Comparison of ENCODE assay signal across 2 worm cellular contexts in the genomic region with DNA sequence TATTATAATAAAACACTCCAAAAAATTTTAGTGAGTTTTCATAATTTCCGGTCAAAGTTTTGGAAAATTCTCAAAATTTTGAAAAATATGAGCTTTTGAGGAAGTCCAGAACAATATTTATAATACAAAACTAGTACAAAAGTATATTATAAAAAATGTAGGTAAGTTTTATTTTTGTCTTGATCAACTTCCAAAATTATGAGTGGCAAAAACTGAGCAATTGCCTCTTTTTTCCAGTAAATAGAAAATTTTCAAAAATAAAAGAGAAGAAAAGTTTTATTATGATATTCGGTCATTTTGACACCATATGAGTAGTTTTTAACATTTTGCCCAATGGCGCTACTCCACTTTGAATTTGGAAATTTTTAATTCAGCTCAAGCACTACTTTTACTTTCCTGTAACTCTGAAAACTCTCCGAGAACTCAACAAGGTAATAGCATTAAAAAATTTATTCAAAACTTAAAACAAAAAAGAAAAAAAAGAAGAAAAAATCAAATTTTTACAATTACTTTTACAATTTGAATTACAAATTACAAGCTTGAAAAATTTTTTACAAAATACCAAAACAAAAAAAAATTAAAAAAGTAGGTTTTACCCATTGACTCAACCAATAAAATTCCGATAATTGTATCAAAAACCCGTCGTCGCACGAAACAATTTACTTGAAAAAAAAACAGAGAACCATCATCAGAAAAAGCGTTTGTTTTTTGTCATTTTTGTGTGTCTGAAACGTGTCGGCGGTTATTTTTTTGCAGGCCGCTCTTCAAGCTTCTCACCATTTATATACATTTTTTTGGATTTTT.
A peak's percentile ranks its signal among the peaks of the same experiment; 100 is the strongest.
TF ChIP-seq lines count a peak whose summit lies in the region.

No protein-coding gene starts in this region.

TF ChIP-seq in whole organism, L1 larva, 84 proteins besides CTCF, POLR2A, EP300 and RAD21 (continued from another document):
- TF ChIP-seq dpl-1 (GFP tag; optimal IDR thresholded peaks at IDR 0.05; lab: Kevin White, UChicago) (peak in 2 of 3 experiments; percentile 1 to 11), nhr-237 (tag; optimal IDR thresholded peaks at IDR 0.05; lab: Kevin White, UChicago) (no peak), Y116A8C.19 (tag; optimal IDR thresholded peaks at IDR 0.05; lab: Kevin White, UChicago; ENCODE audit: borderline replicate concordance) (no peak), nhr-90 (tag; optimal IDR thresholded peaks at IDR 0.05; lab: Kevin White, UChicago; ENCODE audit: poor library complexity) (peak; percentile 80), irx-1 (tag; optimal IDR thresholded peaks at IDR 0.05; lab: Kevin White, UChicago) (no peak), nhr-47 (tag; optimal IDR thresholded peaks at IDR 0.05; lab: Kevin White, UChicago) (peak; percentile 61), tbx-2 (tag; optimal IDR thresholded peaks at IDR 0.05; lab: Kevin White, UChicago) (peak; percentile 32), blmp-1 (tag; optimal IDR thresholded peaks at IDR 0.05; lab: Kevin White, UChicago) (no peak), fkh-10 (GFP tag; optimal IDR thresholded peaks at IDR 0.05; lab: Kevin White, UChicago) (no peak), nhr-71 (tag; optimal IDR thresholded peaks at IDR 0.05; lab: Kevin White, UChicago) (peak; percentile 81), sup-37 (GFP tag; optimal IDR thresholded peaks at IDR 0.05; lab: Kevin White, UChicago) (no peak), ceh-82 (tag; optimal IDR thresholded peaks at IDR 0.05; lab: Kevin White, UChicago) (peak in 1 of 3 experiments; percentile 16), nhr-20 (tag; optimal IDR thresholded peaks at IDR 0.05; lab: Kevin White, UChicago) (peak; percentile 62), unc-30 (tag; optimal IDR thresholded peaks at IDR 0.05; lab: Kevin White, UChicago) (no peak), nhr-28 (tag; optimal IDR thresholded peaks at IDR 0.05; lab: Kevin White, UChicago) (no peak), lsy-2 (tag; optimal IDR thresholded peaks at IDR 0.05; lab: Kevin White, UChicago) (peak; percentile 37 to 52), pag-3 (tag; optimal IDR thresholded peaks at IDR 0.05; lab: Kevin White, UChicago; ENCODE audit: borderline replicate concordance, insufficient read depth) (no peak), nhr-85 (tag; lab: Kevin White, UChicago) (peak; percentile 85), isw-1 (GFP tag; IDR thresholded peaks at IDR 0.05; lab: Robert Waterston, UW) (peak; percentile 25; the same call in 1 of the 2 replicates), swsn-7 (tag; optimal IDR thresholded peaks at IDR 0.05; lab: Kevin White, UChicago) (peak; percentile 32), mdl-1 (tag; optimal IDR thresholded peaks at IDR 0.05; lab: Kevin White, UChicago) (no peak), ztf-11 (tag; optimal IDR thresholded peaks at IDR 0.05; lab: Kevin White, UChicago) (no peak), nhr-84 (tag; optimal IDR thresholded peaks at IDR 0.05; lab: Kevin White, UChicago) (no peak), mef-2 (tag; optimal IDR thresholded peaks at IDR 0.05; lab: Kevin White, UChicago) (no peak), hlh-17 (GFP tag; optimal IDR thresholded peaks at IDR 0.05; lab: Kevin White, UChicago; ENCODE audit: borderline replicate concordance) (peak; percentile 90), snu-23 (GFP tag; optimal IDR thresholded peaks at IDR 0.05; lab: Kevin White, UChicago) (peak; percentile 72), nhr-12 (tag; optimal IDR thresholded peaks at IDR 0.05; lab: Kevin White, UChicago) (no peak), fkh-4 (tag; optimal IDR thresholded peaks at IDR 0.05; lab: Kevin White, UChicago; ENCODE audit: borderline replicate concordance) (no peak), hpl-2 (GFP tag; optimal IDR thresholded peaks at IDR 0.05; lab: Kevin White, UChicago) (peak; percentile 38), alr-1 (tag; optimal IDR thresholded peaks at IDR 0.05; lab: Kevin White, UChicago; ENCODE audit: borderline replicate concordance) (no peak), ceh-8 (GFP tag; optimal IDR thresholded peaks at IDR 0.05; lab: Kevin White, UChicago) (no peak), elt-3 (tag; optimal IDR thresholded peaks at IDR 0.05; lab: Kevin White, UChicago) (peak in 2 of 6 experiments; percentile 60 to 87), C16A3.4 (tag; optimal IDR thresholded peaks at IDR 0.05; lab: Kevin White, UChicago) (peak; percentile 69), hlh-4 (tag; optimal IDR thresholded peaks at IDR 0.05; lab: Kevin White, UChicago) (no peak), unc-86 (tag; optimal IDR thresholded peaks at IDR 0.05; lab: Kevin White, UChicago) (no peak), lin-14 (GFP tag; optimal IDR thresholded peaks at IDR 0.05; lab: Kevin White, UChicago) (peak; percentile 47), grh-1 (GFP tag; IDR thresholded peaks at IDR 0.05; lab: Robert Waterston, UW) (peak; percentile 61), C34B4.2 (tag; optimal IDR thresholded peaks at IDR 0.05; lab: Kevin White, UChicago) (peak; percentile 7), nhr-11 (tag; optimal IDR thresholded peaks at IDR 0.05; lab: Kevin White, UChicago) (peak; percentile 35), pqm-1 (tag; optimal IDR thresholded peaks at IDR 0.05; lab: Kevin White, UChicago) (no peak), sox-4 (tag; optimal IDR thresholded peaks at IDR 0.05; lab: Kevin White, UChicago) (no peak), zag-1 (tag; optimal IDR thresholded peaks at IDR 0.05; lab: Kevin White, UChicago) (no peak), pax-3 (tag; optimal IDR thresholded peaks at IDR 0.05; lab: Kevin White, UChicago) (peak; percentile 84)

TF ChIP-seq in whole organism, young adult, 124 proteins besides CTCF, POLR2A, EP300 and RAD21 (continued from another document):
- TF ChIP-seq bed-1 (GFP tag; IDR thresholded peaks at IDR 0.05; lab: Robert Waterston, UW) (no peak; the same call in 1 of the 2 replicates), repo-1 (tag; optimal IDR thresholded peaks at IDR 0.05; lab: Kevin White, UChicago) (peak; percentile 57), F57A8.1 (GFP tag; optimal IDR thresholded peaks at IDR 0.05; lab: Kevin White, UChicago) (peak; percentile 51), chd-7 (tag; optimal IDR thresholded peaks at IDR 0.05; lab: Kevin White, UChicago) (peak; percentile 68), madf-10 (tag; optimal IDR thresholded peaks at IDR 0.05; lab: Kevin White, UChicago) (no peak), hsf-1 (GFP tag; IDR thresholded peaks at IDR 0.05; lab: Robert Waterston, UW) (peak; percentile 40; the same call in 1 of the 2 replicates), ceh-91 (GFP tag; IDR thresholded peaks at IDR 0.05; lab: Robert Waterston, UW) (peak; percentile 39; the same call in 1 of the 2 replicates), mcd-1 (GFP tag; IDR thresholded peaks at IDR 0.05; lab: Robert Waterston, UW) (no peak), B0035.1 (tag; optimal IDR thresholded peaks at IDR 0.05; lab: Kevin White, UChicago) (peak; percentile 74), ztf-22 (GFP tag; optimal IDR thresholded peaks at IDR 0.05; lab: Kevin White, UChicago) (peak; percentile 26), unc-62 (GFP tag; optimal IDR thresholded peaks at IDR 0.05; lab: Kevin White, UChicago) (no peak), egrh-3 (GFP tag; IDR thresholded peaks at IDR 0.05; lab: Robert Waterston, UW) (peak; percentile 7; the same call in 1 of the 2 replicates), nhr-179 (tag; optimal IDR thresholded peaks at IDR 0.05; lab: Kevin White, UChicago) (no peak), attf-6 (GFP tag; IDR thresholded peaks at IDR 0.05; lab: Robert Waterston, UW) (no peak), rpc-1 (optimal IDR thresholded peaks at IDR 0.05; lab: Kevin White, UChicago) (no peak), rpc-1 (tag; optimal IDR thresholded peaks at IDR 0.05; lab: Kevin White, UChicago) (no peak), snpc-3.4 (tag; optimal IDR thresholded peaks at IDR 0.05; lab: Kevin White, UChicago) (no peak), F10E7.11 (tag; optimal IDR thresholded peaks at IDR 0.05; lab: Kevin White, UChicago) (no peak), ztf-28 (GFP tag; IDR thresholded peaks at IDR 0.05; lab: Robert Waterston, UW) (peak; percentile 34; the same call in 1 of the 2 replicates), nhr-90 (tag; optimal IDR thresholded peaks at IDR 0.05; lab: Kevin White, UChicago) (no peak), madf-6 (GFP tag; IDR thresholded peaks at IDR 0.05; lab: Robert Waterston, UW) (0 out of 2 replicates have a peak, but pooled peaks have one; percentile 15), egl-44 (GFP tag; IDR thresholded peaks at IDR 0.05; lab: Robert Waterston, UW) (peak; percentile 8; the same call in 1 of the 2 replicates), efl-1 (GFP tag; optimal IDR thresholded peaks at IDR 0.05; lab: Kevin White, UChicago) (no peak), unc-130 (GFP tag; optimal IDR thresholded peaks at IDR 0.05; lab: Kevin White, UChicago) (no peak), ets-4 (GFP tag; optimal IDR thresholded peaks at IDR 0.05; lab: Kevin White, UChicago) (no peak), hlh-26 (GFP tag; conservative IDR thresholded peaks at IDR 0.05; lab: Robert Waterston, UW) (no peak), ztf-25 (GFP tag; IDR thresholded peaks at IDR 0.05; lab: Robert Waterston, UW) (peak; percentile 72; the same call in 1 of the 2 replicates), ztf-26 (tag; optimal IDR thresholded peaks at IDR 0.05; lab: Kevin White, UChicago) (peak; percentile 40), ZK185.1 (tag; optimal IDR thresholded peaks at IDR 0.05; lab: Kevin White, UChicago; ENCODE audit: poor library complexity, severe bottlenecking) (no peak), ceh-58 (GFP tag; IDR thresholded peaks at IDR 0.05; lab: Robert Waterston, UW) (no peak), K11D2.4 (GFP tag; IDR thresholded peaks at IDR 0.05; lab: Robert Waterston, UW) (peak; percentile 85), him-1 (tag; optimal IDR thresholded peaks at IDR 0.05; lab: Kevin White, UChicago) (no peak), die-1 (tag; optimal IDR thresholded peaks at IDR 0.05; lab: Kevin White, UChicago) (no peak), ccch-3 (GFP tag; optimal IDR thresholded peaks at IDR 0.05; lab: Kevin White, UChicago) (no peak), attf-5 (GFP tag; optimal IDR thresholded peaks at IDR 0.05; lab: Kevin White, UChicago) (peak; percentile 41), ceh-79 (tag; optimal IDR thresholded peaks at IDR 0.05; lab: Kevin White, UChicago) (no peak), lsy-27 (tag; optimal IDR thresholded peaks at IDR 0.05; lab: Kevin White, UChicago; ENCODE audit: borderline replicate concordance, insufficient read depth) (no peak), nfyb-1 (GFP tag; IDR thresholded peaks at IDR 0.05; lab: Robert Waterston, UW) (peak; percentile 92), somi-1 (GFP tag; optimal IDR thresholded peaks at IDR 0.05; lab: Kevin White, UChicago) (no peak), madf-3 (GFP tag; IDR thresholded peaks at IDR 0.05; lab: Robert Waterston, UW) (peak; percentile 87; the same call in 1 of the 2 replicates), akir-1 (GFP tag; optimal IDR thresholded peaks at IDR 0.05; lab: Kevin White, UChicago) (no peak), tbx-9 (tag; optimal IDR thresholded peaks at IDR 0.05; lab: Kevin White, UChicago; ENCODE audit: borderline replicate concordance) (no peak), attf-3 (GFP tag; conservative IDR thresholded peaks at IDR 0.05; lab: Robert Waterston, UW) (peak; percentile 57), F23B12.7 (tag; optimal IDR thresholded peaks at IDR 0.05; lab: Kevin White, UChicago; ENCODE audit: insufficient read depth) (peak; percentile 2), cebp-2 (GFP tag; IDR thresholded peaks at IDR 0.05; lab: Robert Waterston, UW) (0 out of 2 replicates have a peak, but pooled peaks have one; percentile 45), Y95B8A.8 (GFP tag; IDR thresholded peaks at IDR 0.05; lab: Robert Waterston, UW) (peak; percentile 99), atf-7 (tag; optimal IDR thresholded peaks at IDR 0.05; lab: Kevin White, UChicago) (peak; percentile 82), ceh-40 (GFP tag; IDR thresholded peaks at IDR 0.05; lab: Robert Waterston, UW) (peak; percentile 29; the same call in 1 of the 2 replicates), lin-35 (GFP tag; optimal IDR thresholded peaks at IDR 0.05; lab: Kevin White, UChicago) (peak in 1 of 3 experiments; percentile 30), cebp-1 (GFP tag; IDR thresholded peaks at IDR 0.05; lab: Robert Waterston, UW) (peak; percentile 85), cebp-1 (tag; optimal IDR thresholded peaks at IDR 0.05; lab: Kevin White, UChicago) (peak; percentile 86), pbrm-1 (GFP tag; IDR thresholded peaks at IDR 0.05; lab: Robert Waterston, UW) (peak; percentile 52; the same call in 1 of the 2 replicates), snpc-1.1 (tag; optimal IDR thresholded peaks at IDR 0.05; lab: Kevin White, UChicago; ENCODE audit: insufficient read depth) (no peak), B0336.3 (GFP tag; IDR thresholded peaks at IDR 0.05; lab: Robert Waterston, UW) (peak; percentile 32; the same call in 1 of the 2 replicates), snpc-1.3 (tag; optimal IDR thresholded peaks at IDR 0.05; lab: Kevin White, UChicago; ENCODE audit: insufficient read depth) (no peak), F22D6.2 (tag; optimal IDR thresholded peaks at IDR 0.05; lab: Kevin White, UChicago) (no peak), let-526 (GFP tag; IDR thresholded peaks at IDR 0.05; lab: Robert Waterston, UW) (peak; percentile 93), F57C9.4 (tag; optimal IDR thresholded peaks at IDR 0.05; lab: Kevin White, UChicago) (peak; percentile 85), F39B2.1 (GFP tag; IDR thresholded peaks at IDR 0.05; lab: Robert Waterston, UW) (no peak), sdz-38 (tag; optimal IDR thresholded peaks at IDR 0.05; lab: Kevin White, UChicago) (no peak), T07F8.4 (tag; optimal IDR thresholded peaks at IDR 0.05; lab: Kevin White, UChicago) (no peak), lir-1 (GFP tag; conservative IDR thresholded peaks at IDR 0.05; lab: Robert Waterston, UW) (peak; percentile 47; the same call in 1 of the 2 replicates), sptf-2 (GFP tag; optimal IDR thresholded peaks at IDR 0.05; lab: Kevin White, UChicago) (no peak), hmg-1.2 (GFP tag; IDR thresholded peaks at IDR 0.05; lab: Robert Waterston, UW) (peak; percentile 40), rec-8 (tag; optimal IDR thresholded peaks at IDR 0.05; lab: Kevin White, UChicago) (no peak), nhr-80 (tag; optimal IDR thresholded peaks at IDR 0.05; lab: Kevin White, UChicago) (no peak), F37B4.10 (GFP tag; IDR thresholded peaks at IDR 0.05; lab: Robert Waterston, UW) (no peak), aptf-3 (GFP tag; IDR thresholded peaks at IDR 0.05; lab: Robert Waterston, UW) (0 out of 2 replicates have a peak, but pooled peaks have one; percentile 38), mes-4 (tag; optimal IDR thresholded peaks at IDR 0.05; lab: Kevin White, UChicago) (no peak), C17E4.6 (GFP tag; IDR thresholded peaks at IDR 0.05; lab: Robert Waterston, UW) (peak; percentile 78), Y67H2A.10 (GFP tag; conservative IDR thresholded peaks at IDR 0.05; lab: Robert Waterston, UW) (peak; percentile 92), snpc-4 (GFP tag; optimal IDR thresholded peaks at IDR 0.05; lab: Kevin White, UChicago) (no peak), snpc-4 (tag; optimal IDR thresholded peaks at IDR 0.05; lab: Kevin White, UChicago) (no peak), ztf-3 (GFP tag; optimal IDR thresholded peaks at IDR 0.05; lab: Kevin White, UChicago) (peak; percentile 80)
